Worm (Caenorhabditis elegans): ENCODE measurements around the gene smrc-1.

Gene smrc-1

ce11 chrIII:6390644-6391043 lies at the start of gene smrc-1:
smrc-1 (plus strand) TSS chrIII:6390944.
- TF ChIP-seq hmbx-1 (tag; optimal IDR thresholded peaks at IDR 0.05) (no peak), tbx-11 (GFP tag; IDR thresholded peaks at IDR 0.05) (no peak), flt-1 (GFP tag; IDR thresholded peaks at IDR 0.05) (no peak), ceh-13 (GFP tag; optimal IDR thresholded peaks at IDR 0.05) (no peak), pes-1 (GFP tag; IDR thresholded peaks at IDR 0.05) (no peak), hmg-4 (GFP tag; optimal IDR thresholded peaks at IDR 0.05) (no peak), B0310.2 (tag; optimal IDR thresholded peaks at IDR 0.05) (no peak), ceh-36 (tag; optimal IDR thresholded peaks at IDR 0.05) (no peak), aly-1 (tag; optimal IDR thresholded peaks at IDR 0.05) (no peak), hnd-1 (tag; optimal IDR thresholded peaks at IDR 0.05) (no peak), tra-4 (tag; optimal IDR thresholded peaks at IDR 0.05) (no peak), scrt-1 (GFP tag; IDR thresholded peaks at IDR 0.05) (no peak), ets-7 (tag; optimal IDR thresholded peaks at IDR 0.05) (no peak)

- no peak for TF ChIP-seq ceh-36 (tag; optimal IDR thresholded peaks at IDR 0.05)
- TF ChIP-seq hnd-1 (tag; optimal IDR thresholded peaks at IDR 0.05) = no peak
- no peak for TF ChIP-seq aly-1 (tag; optimal IDR thresholded peaks at IDR 0.05)
- no peak for TF ChIP-seq tra-4 (tag; optimal IDR thresholded peaks at IDR 0.05)
- TF ChIP-seq F13C5.2 (tag; optimal IDR thresholded peaks at IDR 0.05) = peak; percentile 71
Observed at ce11 chrIII:6341878-6342453, 48.8 kb upstream of the smrc-1 start, which contains the start of gene rpn-13. rpn-13 (minus strand) TSS chrIII:6341928.

DNA sequence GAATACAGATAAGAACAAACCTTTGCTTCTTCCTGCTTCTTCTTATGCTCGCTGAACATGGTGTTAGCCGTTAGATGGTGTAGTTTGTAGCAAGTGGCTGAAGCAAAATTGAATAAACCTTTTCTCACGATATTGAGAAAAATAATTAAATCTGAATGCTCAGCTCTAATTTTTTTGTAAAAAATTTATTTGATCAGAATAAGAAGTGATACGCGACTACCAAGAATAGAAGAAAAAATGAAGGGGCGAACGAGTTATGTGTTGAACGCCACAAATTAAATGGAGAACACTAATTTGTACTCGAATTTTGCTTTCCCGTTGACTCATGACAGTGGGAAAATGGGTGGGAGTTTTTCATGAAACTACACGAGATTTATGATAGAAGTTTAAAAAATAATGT lies 47.5 kb upstream of the smrc-1 start, which contains the start of gene C56G2.9:
Gene C56G2.9, minus strand, starts transcription at position 101 of the 400 bp plus-strand sequence.
- TF ChIP-seq B0310.2 (tag; optimal IDR thresholded peaks at IDR 0.05) (no peak), pes-1 (GFP tag; IDR thresholded peaks at IDR 0.05) (no peak), ceh-36 (tag; optimal IDR thresholded peaks at IDR 0.05) (no peak), F13C5.2 (tag; optimal IDR thresholded peaks at IDR 0.05) (no peak), ets-7 (tag; optimal IDR thresholded peaks at IDR 0.05) (no peak), flt-1 (GFP tag; IDR thresholded peaks at IDR 0.05) (no peak), ceh-13 (GFP tag; optimal IDR thresholded peaks at IDR 0.05) (no peak), ama-1 (optimal IDR thresholded peaks at IDR 0.05) (no peak), hnd-1 (tag; optimal IDR thresholded peaks at IDR 0.05) (no peak), tbx-11 (GFP tag; IDR thresholded peaks at IDR 0.05) (no peak)

- TF ChIP-seq F13C5.2 (tag; optimal IDR thresholded peaks at IDR 0.05) (peak; percentile 86), aly-1 (tag; optimal IDR thresholded peaks at IDR 0.05) (no peak)
Observed at ce11 chrIII:6344737-6345136, 46.0 kb upstream of the smrc-1 start.

DNA sequence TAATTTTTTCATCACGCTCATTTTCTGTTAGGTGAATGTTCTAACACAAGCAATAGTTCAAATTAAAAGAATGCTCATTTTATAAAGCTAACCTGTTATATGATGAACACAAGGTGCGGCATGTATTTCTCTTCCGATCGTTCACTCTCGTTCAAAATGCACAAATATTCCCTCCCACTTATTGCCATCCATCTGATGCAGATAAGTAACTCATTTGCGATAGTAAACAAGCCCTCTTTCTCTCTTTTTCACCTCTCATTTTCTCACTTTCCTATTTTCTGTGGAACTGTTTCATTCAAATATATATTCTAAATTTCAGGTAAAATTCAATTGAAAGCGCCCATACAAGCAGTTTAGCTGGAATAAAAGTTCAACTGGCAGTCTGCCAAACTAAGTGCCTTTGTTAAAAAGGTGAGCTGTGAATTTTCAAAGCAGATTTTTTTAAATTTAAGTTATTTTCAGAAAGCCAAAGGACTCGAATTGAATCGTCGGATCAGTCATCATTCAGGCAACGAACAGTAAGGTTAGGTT lies 44.7 kb upstream of the smrc-1 start, which contains the start of the genes trmt-10C.2 and C56G2.22:
Gene trmt-10C.2, plus strand, starts transcription at position 314 of the 531 bp plus-strand sequence.
Gene C56G2.22, plus strand, starts transcription at position 481 of the 531 bp plus-strand sequence.
- TF ChIP-seq hmg-4 (GFP tag; optimal IDR thresholded peaks at IDR 0.05) (no peak), sea-1 (GFP tag; conservative IDR thresholded peaks at IDR 0.05) (no peak), hnd-1 (tag; optimal IDR thresholded peaks at IDR 0.05) (no peak), ceh-36 (tag; optimal IDR thresholded peaks at IDR 0.05) (no peak), flt-1 (GFP tag; IDR thresholded peaks at IDR 0.05) (no peak), tra-4 (tag; optimal IDR thresholded peaks at IDR 0.05) (no peak), ama-1 (optimal IDR thresholded peaks at IDR 0.05) (no peak), B0310.2 (tag; optimal IDR thresholded peaks at IDR 0.05) (no peak), aly-1 (tag; optimal IDR thresholded peaks at IDR 0.05) (no peak), ceh-13 (GFP tag; optimal IDR thresholded peaks at IDR 0.05) (no peak), tbx-11 (GFP tag; IDR thresholded peaks at IDR 0.05) (no peak)

DNA sequence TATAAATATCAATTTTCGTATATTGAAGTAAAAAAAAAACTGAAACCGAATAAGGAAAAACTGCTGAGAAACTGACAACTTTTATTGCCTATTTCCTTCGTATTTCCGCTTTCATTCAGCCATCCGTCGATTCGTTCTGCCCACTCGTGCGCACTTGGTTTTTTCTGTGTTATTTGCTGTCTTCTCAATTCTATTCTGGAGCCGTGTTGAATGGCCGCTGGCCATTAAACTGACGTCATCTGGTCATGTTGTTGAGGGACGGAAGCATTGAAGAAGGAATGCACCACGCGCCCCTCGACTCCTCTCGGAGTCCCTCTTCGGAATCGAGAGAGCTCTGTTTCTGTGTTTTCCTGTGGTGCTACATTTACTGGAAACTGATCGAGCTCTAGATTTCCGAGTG lies 42.2 kb upstream of the smrc-1 start:
- TF ChIP-seq aly-1 (tag; optimal IDR thresholded peaks at IDR 0.05) (no peak), flt-1 (GFP tag; IDR thresholded peaks at IDR 0.05) (no peak), hmg-4 (GFP tag; optimal IDR thresholded peaks at IDR 0.05) (no peak), tbx-37 (GFP tag; conservative IDR thresholded peaks at IDR 0.05) (no peak), tbx-11 (GFP tag; IDR thresholded peaks at IDR 0.05) (no peak), sea-1 (GFP tag; conservative IDR thresholded peaks at IDR 0.05) (no peak), ceh-36 (tag; optimal IDR thresholded peaks at IDR 0.05) (no peak), F13C5.2 (tag; optimal IDR thresholded peaks at IDR 0.05) (no peak), ceh-13 (GFP tag; optimal IDR thresholded peaks at IDR 0.05) (no peak), pes-1 (GFP tag; IDR thresholded peaks at IDR 0.05) (no peak), B0310.2 (tag; optimal IDR thresholded peaks at IDR 0.05) (no peak), scrt-1 (GFP tag; IDR thresholded peaks at IDR 0.05) (no peak), ets-7 (tag; optimal IDR thresholded peaks at IDR 0.05) (no peak), hmbx-1 (tag; optimal IDR thresholded peaks at IDR 0.05) (no peak), hnd-1 (tag; optimal IDR thresholded peaks at IDR 0.05) (no peak), ama-1 (optimal IDR thresholded peaks at IDR 0.05) (no peak)

DNA sequence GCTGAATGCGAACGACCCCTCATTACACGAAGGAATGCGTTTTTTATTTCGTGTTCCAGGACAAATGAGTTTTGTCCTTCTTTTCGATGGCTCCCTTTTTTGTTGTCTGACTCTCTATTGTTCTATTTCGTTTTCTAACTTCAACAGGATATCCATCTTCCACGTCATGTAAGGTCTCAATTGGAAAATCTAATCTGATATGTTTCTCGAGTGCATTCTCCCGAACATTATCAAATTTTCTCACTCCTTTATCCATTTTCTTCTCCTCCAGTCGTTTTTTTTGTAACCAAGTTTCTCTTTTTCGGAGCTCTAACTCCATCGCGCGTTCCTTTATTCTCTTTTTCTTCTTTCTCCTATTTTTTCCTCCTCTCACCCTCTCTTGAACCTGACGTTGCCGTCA lies 40.3 kb upstream of the smrc-1 start:
- no peak for TF ChIP-seq tbx-11 (GFP tag; IDR thresholded peaks at IDR 0.05)
- TF ChIP-seq hmbx-1 (tag; optimal IDR thresholded peaks at IDR 0.05) = no peak
- no peak for TF ChIP-seq scrt-1 (GFP tag; IDR thresholded peaks at IDR 0.05)
- no peak for TF ChIP-seq hnd-1 (tag; optimal IDR thresholded peaks at IDR 0.05)
- no peak for TF ChIP-seq pes-1 (GFP tag; IDR thresholded peaks at IDR 0.05)
- TF ChIP-seq aly-1 (tag; optimal IDR thresholded peaks at IDR 0.05) = no peak
- no peak for TF ChIP-seq B0310.2 (tag; optimal IDR thresholded peaks at IDR 0.05)
- no peak for TF ChIP-seq ets-7 (tag; optimal IDR thresholded peaks at IDR 0.05)

ce11 chrIII:6351438-6351837 lies 39.3 kb upstream of the smrc-1 start:
- no peak for TF ChIP-seq scrt-1 (GFP tag; IDR thresholded peaks at IDR 0.05)
- no peak for TF ChIP-seq hnd-1 (tag; optimal IDR thresholded peaks at IDR 0.05)
- TF ChIP-seq hmg-4 (GFP tag; optimal IDR thresholded peaks at IDR 0.05) = no peak
- no peak for TF ChIP-seq tbx-37 (GFP tag; conservative IDR thresholded peaks at IDR 0.05)
- no peak for TF ChIP-seq tbx-11 (GFP tag; IDR thresholded peaks at IDR 0.05)
- no peak for TF ChIP-seq flt-1 (GFP tag; IDR thresholded peaks at IDR 0.05)
- no peak for TF ChIP-seq ama-1 (optimal IDR thresholded peaks at IDR 0.05)
- TF ChIP-seq B0310.2 (tag; optimal IDR thresholded peaks at IDR 0.05) = no peak
- TF ChIP-seq F13C5.2 (tag; optimal IDR thresholded peaks at IDR 0.05) = no peak
- no peak for TF ChIP-seq sea-1 (GFP tag; conservative IDR thresholded peaks at IDR 0.05)
- TF ChIP-seq aly-1 (tag; optimal IDR thresholded peaks at IDR 0.05) = no peak
- TF ChIP-seq hmbx-1 (tag; optimal IDR thresholded peaks at IDR 0.05) = no peak
- no peak for TF ChIP-seq ets-7 (tag; optimal IDR thresholded peaks at IDR 0.05)
